Worm (Caenorhabditis elegans) whole organism, L4/young adult: Measurements from ENCODE around the gene Y60A3A.23.

ENCODE experiments used
- W03F9.2 ChIP-seq: fragments of 150-350 bp; optimal IDR thresholded peaks from 2 replicates; lab custom pipeline; 2014; ENCODE audit warnings: missing biosample characterization, missing genetic modification characterization
- him-1 ChIP-seq: sonication (generic microtip); optimal IDR thresholded peaks from 2 replicates; lab custom pipeline; 2016; ENCODE audit warnings: missing genotype, missing genetic modification reagents, missing genetic modification characterization, missing compliant biosample characterization

ce11 chrV:20011199-20011598 is 3.6 kb downstream of the Y60A3A.23 start:
- TF ChIP-seq W03F9.2 (tag; lab: Kevin White, UChicago) (no peak), him-1 (no peak)
